Worm (Caenorhabditis elegans) whole organism, L1 larva: ENCODE measurements around the gene ndg-4.

Experiments
- C04F5.9 ChIP-seq: sonication (generic microtip); optimal IDR thresholded peaks from 2 replicates; lab custom pipeline; 2016; ENCODE audit warnings: missing genetic modification characterization, missing compliant biosample characterization
- C16A3.4 ChIP-seq: fragments of 150-350 bp; optimal IDR thresholded peaks from 2 replicates; lab custom pipeline; 2014; ENCODE audit warnings: missing biosample characterization, missing genetic modification characterization
- C34B4.2 ChIP-seq: sonication (generic microtip); optimal IDR thresholded peaks from 2 replicates; lab custom pipeline; 2017; ENCODE audit warnings: mild to moderate bottlenecking, missing genetic modification characterization, missing compliant biosample characterization
- F16B12.6 ChIP-seq: fragments of 150-350 bp; optimal IDR thresholded peaks from 2 replicates; lab custom pipeline; 2014; ENCODE audit warnings: missing biosample characterization, missing genetic modification characterization
- aha-1 ChIP-seq: fragments of 150-350 bp; optimal IDR thresholded peaks from 2 replicates; lab custom pipeline; 2014; ENCODE audit warnings: missing biosample characterization, missing genetic modification characterization
- alr-1 ChIP-seq: fragments of 200-800 bp; sonication (Bioruptor generic); optimal IDR thresholded peaks from 2 replicates; lab custom pipeline; 2018; ENCODE audit warnings: borderline replicate concordance, mild to moderate bottlenecking, missing genetic modification characterization, missing compliant biosample characterization
- ama-1 ChIP-seq: fragments of 150-350 bp; optimal IDR thresholded peaks from 2 replicates; lab custom pipeline; 2014
- blmp-1 ChIP-seq: fragments of 150-350 bp; optimal IDR thresholded peaks from 2 replicates; lab custom pipeline; 2014; ENCODE audit warnings: missing biosample characterization, missing genetic modification characterization
- ceh-63 ChIP-seq: fragments of 200-800 bp; sonication (Bioruptor generic); optimal IDR thresholded peaks from 2 replicates; lab custom pipeline; 2018; ENCODE audit warnings: mild to moderate bottlenecking, missing genetic modification characterization, missing compliant biosample characterization
- ceh-88 ChIP-seq: fragments of 200-800 bp; sonication (Bioruptor generic); IDR thresholded peaks from 2 replicates; pipeline ENCODE4 v1.3.6; 2022; ENCODE audit warnings: missing genetic modification characterization, missing compliant biosample characterization
- ces-1 ChIP-seq: fragments of 150-350 bp; optimal IDR thresholded peaks from 2 replicates; lab custom pipeline; 2014; ENCODE audit warnings: missing biosample characterization, missing genetic modification reagents, missing genetic modification characterization
- dpl-1 ChIP-seq, 3 experiments: fragments of 150-350 bp in 2 of 3; sonication (generic microtip) in 1 of 3; optimal IDR thresholded peaks; 2 replicates each; lab custom pipeline; 2014 to 2017; ENCODE audit warnings: missing biosample characterization in 3 of 3, missing genetic modification characterization in 3 of 3, missing genetic modification reagents in 3 of 3
- efl-1 ChIP-seq, 4 experiments: fragments of 150-350 bp; optimal IDR thresholded peaks in 3 of 4; peaks in 1 of 4; 1 replicate in 1 of 4; 2 replicates in 3 of 4; lab custom pipeline; 2014; ENCODE audit warnings: missing biosample characterization in 2 of 4, missing genetic modification characterization in 2 of 4, missing genetic modification reagents in 2 of 4
- elt-2 ChIP-seq: sonication (generic microtip); optimal IDR thresholded peaks from 2 replicates; lab custom pipeline; 2016; ENCODE audit warnings: missing genetic modification characterization, mild to moderate bottlenecking, inconsistent platforms, missing compliant biosample characterization, missing genetic modification reagents
- ets-5 ChIP-seq: fragments of 200-800 bp; sonication (Bioruptor generic); IDR thresholded peaks from 2 replicates; pipeline ENCODE4 v1.3.6; 2022; ENCODE audit warnings: missing genetic modification characterization, missing compliant biosample characterization
- fkh-10 ChIP-seq: sonication (generic microtip); optimal IDR thresholded peaks from 2 replicates; lab custom pipeline; 2017; ENCODE audit warnings: missing biosample characterization, missing genetic modification reagents, missing genetic modification characterization
- fkh-8 ChIP-seq: sonication (generic microtip); optimal IDR thresholded peaks from 2 replicates; lab custom pipeline; 2016; ENCODE audit warnings: mild to moderate bottlenecking, missing genetic modification characterization, missing compliant biosample characterization
- fos-1 ChIP-seq: fragments of 150-350 bp; optimal IDR thresholded peaks from 2 replicates; lab custom pipeline; 2014; ENCODE audit warnings: missing biosample characterization, missing genetic modification characterization
- grh-1 ChIP-seq: fragments of 200-800 bp; sonication (Bioruptor generic); IDR thresholded peaks from 2 replicates; pipeline ENCODE4 v1.3.6; 2022; ENCODE audit warnings: missing genetic modification reagents, missing genetic modification characterization, missing compliant biosample characterization
- hlh-17 ChIP-seq: fragments of 200-800 bp; sonication (Bioruptor generic); optimal IDR thresholded peaks from 2 replicates; lab custom pipeline; 2018; ENCODE audit warnings: missing genetic modification characterization, mild to moderate bottlenecking, missing compliant biosample characterization, moderate library complexity, borderline replicate concordance
- hlh-4 ChIP-seq: sonication (generic microtip); optimal IDR thresholded peaks from 2 replicates; lab custom pipeline; 2016; ENCODE audit warnings: mild to moderate bottlenecking, missing genetic modification characterization, missing compliant biosample characterization
- isw-1 ChIP-seq: fragments of 200-800 bp; sonication (Bioruptor generic); IDR thresholded peaks from 2 replicates; pipeline ENCODE4 v1.3.6; 2022; ENCODE audit warnings: missing genetic modification characterization, missing compliant biosample characterization
- jun-1 ChIP-seq: fragments of 150-350 bp; optimal IDR thresholded peaks from 2 replicates; lab custom pipeline; 2014; ENCODE audit warnings: missing biosample characterization, missing genetic modification reagents, missing genetic modification characterization
- lin-13 ChIP-seq: fragments of 150-350 bp; optimal IDR thresholded peaks from 2 replicates; lab custom pipeline; 2014; ENCODE audit warnings: missing biosample characterization, missing genetic modification reagents, missing genetic modification characterization
- lin-14 ChIP-seq: fragments of 200-800 bp; sonication (Bioruptor generic); optimal IDR thresholded peaks from 2 replicates; lab custom pipeline; 2018; ENCODE audit warnings: mild to moderate bottlenecking, missing genetic modification characterization, moderate library complexity, missing compliant biosample characterization
- lin-15B ChIP-seq: fragments of 150-350 bp; sonication (generic microtip); optimal IDR thresholded peaks from 3 replicates; lab custom pipeline; 2014; ENCODE audit warnings: missing biosample characterization, missing genetic modification characterization
- lin-35 ChIP-seq, 2 experiments: fragments of 150-350 bp; optimal IDR thresholded peaks; 2 replicates each; lab custom pipeline; 2014; ENCODE audit warnings: missing biosample characterization in 2 of 2, missing genetic modification characterization in 2 of 2, missing genetic modification reagents in 2 of 2
- mdl-1 ChIP-seq, 2 experiments: fragments of 150-350 bp; optimal IDR thresholded peaks; 2 replicates each; lab custom pipeline; 2014 to 2017; ENCODE audit warnings: missing biosample characterization in 2 of 2, missing genetic modification characterization in 2 of 2, inconsistent platforms in 1 of 2
- nhr-11 ChIP-seq: fragments of 150-350 bp; optimal IDR thresholded peaks from 2 replicates; lab custom pipeline; 2014; ENCODE audit warnings: missing biosample characterization, missing genetic modification characterization
- nhr-12 ChIP-seq: sonication (generic microtip); optimal IDR thresholded peaks from 2 replicates; lab custom pipeline; 2017; ENCODE audit warnings: missing biosample characterization, missing genetic modification characterization
- nhr-19 ChIP-seq: fragments of 200-800 bp; sonication (Bioruptor generic); conservative IDR thresholded peaks from 2 replicates; pipeline ENCODE4 v1.3.6; 2022; ENCODE audit warnings: missing genetic modification characterization, missing compliant biosample characterization
- nhr-20 ChIP-seq: sonication (generic microtip); optimal IDR thresholded peaks from 2 replicates; lab custom pipeline; 2016; ENCODE audit warnings: mild to moderate bottlenecking, missing genetic modification characterization, missing compliant biosample characterization
- nhr-28 ChIP-seq: fragments of 150-350 bp; optimal IDR thresholded peaks from 2 replicates; lab custom pipeline; 2014; ENCODE audit warnings: missing biosample characterization, missing genetic modification characterization
- nhr-71 ChIP-seq: sonication (generic microtip); optimal IDR thresholded peaks from 2 replicates; lab custom pipeline; 2016; ENCODE audit warnings: mild to moderate bottlenecking, missing genetic modification characterization, moderate library complexity, missing compliant biosample characterization
- nhr-76 ChIP-seq: sonication (generic microtip); optimal IDR thresholded peaks from 2 replicates; lab custom pipeline; 2017; ENCODE audit warnings: missing biosample characterization, missing genetic modification characterization
- nhr-77 ChIP-seq: fragments of 150-350 bp; optimal IDR thresholded peaks from 2 replicates; lab custom pipeline; 2014; ENCODE audit warnings: missing biosample characterization, missing genetic modification characterization
- nhr-84 ChIP-seq: sonication (generic microtip); optimal IDR thresholded peaks from 2 replicates; lab custom pipeline; 2017; ENCODE audit warnings: missing biosample characterization, missing genetic modification characterization
- nhr-85 ChIP-seq: sonication (generic microtip); peaks from one replicate; lab custom pipeline; 2016; ENCODE audit warnings: missing genetic modification characterization, inconsistent platforms, missing compliant biosample characterization
- nhr-90 ChIP-seq: sonication (generic microtip); optimal IDR thresholded peaks from 2 replicates; lab custom pipeline; 2016; ENCODE audit warnings: mild to moderate bottlenecking, missing genetic modification characterization, missing compliant biosample characterization; ENCODE audit not compliant: poor library complexity
- pag-3 ChIP-seq: sonication (generic microtip); optimal IDR thresholded peaks from 2 replicates; lab custom pipeline; 2017; ENCODE audit warnings: missing genetic modification characterization, mild to moderate bottlenecking, missing compliant biosample characterization, antibody characterized with exemption, borderline replicate concordance; ENCODE audit not compliant: insufficient read depth
- pax-3 ChIP-seq: fragments of 200-800 bp; sonication (Bioruptor generic); optimal IDR thresholded peaks from 2 replicates; lab custom pipeline; 2018; ENCODE audit warnings: mild to moderate bottlenecking, missing genetic modification characterization, moderate library complexity, missing compliant biosample characterization
- skn-1 ChIP-seq: fragments of 150-350 bp; optimal IDR thresholded peaks from 2 replicates; lab custom pipeline; 2014; ENCODE audit warnings: missing biosample characterization, missing genetic modification characterization
- sox-4 ChIP-seq: sonication (generic microtip); optimal IDR thresholded peaks from 2 replicates; lab custom pipeline; 2016; ENCODE audit warnings: missing genetic modification characterization, missing compliant biosample characterization
- sptf-1 ChIP-seq: fragments of 150-350 bp; optimal IDR thresholded peaks from 2 replicates; lab custom pipeline; 2014; ENCODE audit warnings: missing biosample characterization, missing genetic modification characterization
- sup-37 ChIP-seq: fragments of 200-800 bp; sonication (Bioruptor generic); optimal IDR thresholded peaks from 2 replicates; lab custom pipeline; 2018; ENCODE audit warnings: mild to moderate bottlenecking, missing genetic modification characterization, missing compliant biosample characterization
- tlp-1 ChIP-seq: fragments of 150-350 bp; optimal IDR thresholded peaks from 2 replicates; lab custom pipeline; 2014; ENCODE audit warnings: missing biosample characterization, missing genetic modification characterization
- unc-130 ChIP-seq: fragments of 150-350 bp; optimal IDR thresholded peaks from 2 replicates; lab custom pipeline; 2017; ENCODE audit warnings: missing biosample characterization, missing genetic modification characterization, inconsistent platforms
- unc-30 ChIP-seq: sonication (generic microtip); optimal IDR thresholded peaks from 2 replicates; lab custom pipeline; 2017; ENCODE audit warnings: missing biosample characterization, missing genetic modification characterization
- unc-62 ChIP-seq: fragments of 150-350 bp; optimal IDR thresholded peaks from 2 replicates; lab custom pipeline; 2014; ENCODE audit warnings: missing biosample characterization, missing genetic modification reagents, missing genetic modification characterization
- unc-86 ChIP-seq: sonication (generic microtip); optimal IDR thresholded peaks from 2 replicates; lab custom pipeline; 2016; ENCODE audit warnings: missing genetic modification characterization, missing compliant biosample characterization
- unc-98 ChIP-seq: fragments of 200-800 bp; sonication (Bioruptor generic); IDR thresholded peaks from 2 replicates; pipeline ENCODE4 v1.3.6; 2022; ENCODE audit warnings: missing genetic modification characterization, missing compliant biosample characterization
- zag-1 ChIP-seq: fragments of 150-350 bp; optimal IDR thresholded peaks from 2 replicates; lab custom pipeline; 2014; ENCODE audit warnings: missing biosample characterization, missing genetic modification characterization
- zip-4 ChIP-seq: fragments of 200-800 bp; sonication (Bioruptor generic); optimal IDR thresholded peaks from 2 replicates; lab custom pipeline; 2018; ENCODE audit warnings: mild to moderate bottlenecking, missing genetic modification characterization, moderate library complexity, missing compliant biosample characterization
- ztf-4 ChIP-seq: fragments of 150-350 bp; optimal IDR thresholded peaks from 2 replicates; lab custom pipeline; 2014; ENCODE audit warnings: missing biosample characterization, missing genetic modification characterization

ndg-4 gene

ce11 chrIII:4495685-4496084, 28.5 kb upstream of the ndg-4 start:
- TF ChIP-seq nhr-77 (tag; lab: Kevin White, UChicago) (no peak), C16A3.4 (tag; lab: Kevin White, UChicago) (no peak), nhr-85 (tag; lab: Kevin White, UChicago) (no peak), lin-35 (GFP tag; optimal IDR thresholded peaks at IDR 0.05; lab: Kevin White, UChicago) (no peak), unc-30 (tag; lab: Kevin White, UChicago) (no peak), unc-98 (GFP tag; lab: Robert Waterston, UW) (no peak), isw-1 (GFP tag; lab: Robert Waterston, UW) (no peak), aha-1 (tag; lab: Kevin White, UChicago) (no peak), nhr-12 (no peak), efl-1 (optimal IDR thresholded peaks at IDR 0.05; lab: Kevin White, UChicago) (no peak), efl-1 (GFP tag; optimal IDR thresholded peaks at IDR 0.05 in 1 of 2; lab: Kevin White, UChicago) (no peak), zip-4 (no peak), nhr-11 (peak; percentile 16), grh-1 (GFP tag; lab: Robert Waterston, UW) (no peak), fkh-8 (tag; lab: Kevin White, UChicago) (peak; percentile 89), fos-1 (tag; lab: Kevin White, UChicago) (no peak), skn-1 (tag; lab: Kevin White, UChicago) (no peak), sox-4 (tag; lab: Kevin White, UChicago) (peak; percentile 56), nhr-76 (tag; lab: Kevin White, UChicago) (no peak), zag-1 (tag; lab: Kevin White, UChicago) (no peak), ceh-63 (GFP tag; lab: Kevin White, UChicago) (no peak), ceh-88 (GFP tag; lab: Robert Waterston, UW) (no peak), unc-86 (tag; lab: Kevin White, UChicago) (no peak), lin-13 (GFP tag; lab: Kevin White, UChicago) (no peak), dpl-1 (GFP tag; optimal IDR thresholded peaks at IDR 0.05; lab: Kevin White, UChicago) (no peak), nhr-84 (tag; lab: Kevin White, UChicago) (no peak), nhr-28 (no peak), fkh-10 (GFP tag; lab: Kevin White, UChicago) (no peak), hlh-4 (tag; lab: Kevin White, UChicago) (no peak), nhr-71 (tag; lab: Kevin White, UChicago) (no peak), unc-130 (no peak), elt-2 (tag; lab: Kevin White, UChicago) (no peak), F16B12.6 (no peak), ces-1 (GFP tag; lab: Kevin White, UChicago) (no peak), ztf-4 (no peak), lin-14 (GFP tag; lab: Kevin White, UChicago) (no peak), pax-3 (tag; lab: Kevin White, UChicago) (peak; percentile 43), pag-3 (tag; lab: Kevin White, UChicago) (no peak), alr-1 (no peak), unc-62 (GFP tag; lab: Kevin White, UChicago) (no peak), tlp-1 (no peak), nhr-19 (GFP tag; lab: Robert Waterston, UW) (no peak), hlh-17 (GFP tag; lab: Kevin White, UChicago) (no peak), lin-15B (tag; lab: Kevin White, UChicago) (no peak), C34B4.2 (tag; lab: Kevin White, UChicago) (no peak), C04F5.9 (tag; lab: Kevin White, UChicago) (no peak), ama-1 (lab: Kevin White, UChicago) (no peak), sptf-1 (tag; lab: Kevin White, UChicago) (no peak), nhr-90 (tag; lab: Kevin White, UChicago) (no peak), mdl-1 (tag; optimal IDR thresholded peaks at IDR 0.05; lab: Kevin White, UChicago) (no peak), ets-5 (GFP tag; lab: Robert Waterston, UW) (no peak), jun-1 (tag; lab: Kevin White, UChicago) (no peak), blmp-1 (tag; lab: Kevin White, UChicago) (no peak), nhr-20 (tag; lab: Kevin White, UChicago) (no peak), sup-37 (no peak)
